Fruit fly (Drosophila melanogaster): ENCODE measurements around the gene Boh2.

The Boh2 gene

DNA sequence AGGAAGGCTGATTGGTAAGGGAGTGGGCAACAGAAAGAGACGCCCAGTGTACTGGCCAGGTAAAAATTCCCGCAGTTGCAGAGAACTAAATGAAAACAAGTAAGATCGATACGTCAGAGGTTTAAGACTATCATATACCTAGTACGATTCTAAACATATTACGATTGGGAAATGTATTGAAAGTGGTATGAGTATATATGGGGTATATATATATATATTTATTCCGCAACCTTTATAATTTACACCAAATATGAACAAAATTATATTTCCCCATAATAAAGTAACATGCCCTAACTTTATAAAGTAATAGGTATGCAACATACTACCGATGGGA, 10.3 kb downstream of the Boh2 start (continued):
- peak; percentile 23; the same call in 1 of the 2 replicates for TF ChIP-seq CG10366 (GFP tag; IDR thresholded peaks at IDR 0.05)
- TF ChIP-seq CG3995 (GFP tag; optimal IDR thresholded peaks at IDR 0.05): no peak
- TF ChIP-seq Ptx1 (GFP tag; IDR thresholded peaks at IDR 0.05): peak; percentile 41
- TF ChIP-seq CG2712 (tag; optimal IDR thresholded peaks at IDR 0.05): peak; percentile 87
- TF ChIP-seq vvl (GFP tag; IDR thresholded peaks at IDR 0.05): no peak
- TF ChIP-seq HLH4C (GFP tag; IDR thresholded peaks at IDR 0.05; ENCODE audit: partially characterized antibody): 0 out of 3 replicates have a peak, but pooled peaks have one; percentile 30
- peak; percentile 38 for TF ChIP-seq CG2875 (GFP tag; optimal IDR thresholded peaks at IDR 0.05)
- no peak for TF ChIP-seq CG16779 (GFP tag; IDR thresholded peaks at IDR 0.05)
- TF ChIP-seq CG15601 (tag; optimal IDR thresholded peaks at IDR 0.05): peak; percentile 46
- TF ChIP-seq row (GFP tag; IDR thresholded peaks at IDR 0.05): peak; percentile 76
- TF ChIP-seq CG16815 (GFP tag; optimal IDR thresholded peaks at IDR 0.05): peak; percentile 76
- TF ChIP-seq peb (GFP tag; IDR thresholded peaks at IDR 0.05): peak; percentile 56; the same call in 1 of the 2 replicates
- peak; percentile 67; the same call in 2 of the 3 replicates for TF ChIP-seq otp (GFP tag; IDR thresholded peaks at IDR 0.05)
- peak; percentile 82 for TF ChIP-seq zen (tag; optimal IDR thresholded peaks at IDR 0.05)
- 0 out of 3 replicates have a peak, but pooled peaks have one; percentile 13 for TF ChIP-seq ci (GFP tag; IDR thresholded peaks at IDR 0.05)
- TF ChIP-seq CG8290 (GFP tag; optimal IDR thresholded peaks at IDR 0.05): peak; percentile 62
- no peak for TF ChIP-seq CG8290 (tag; optimal IDR thresholded peaks at IDR 0.05)
- no peak for TF ChIP-seq Bteb2 (GFP tag; optimal IDR thresholded peaks at IDR 0.05)
- TF ChIP-seq esg (GFP tag; conservative IDR thresholded peaks at IDR 0.05): peak; percentile 29; the same call in 1 of the 2 replicates
- no peak for TF ChIP-seq Hr78 (GFP tag; optimal IDR thresholded peaks at IDR 0.05)
- peak; percentile 42 for TF ChIP-seq CG6254 (GFP tag; optimal IDR thresholded peaks at IDR 0.05)
- peak; percentile 54 for TF ChIP-seq fd96Cb (tag; optimal IDR thresholded peaks at IDR 0.05)
- TF ChIP-seq CG10267 (tag; optimal IDR thresholded peaks at IDR 0.05): peak; percentile 69
- peak; percentile 95 for TF ChIP-seq dmrt11E (tag; optimal IDR thresholded peaks at IDR 0.05)
- peak; percentile 32 for TF ChIP-seq Xbp1 (GFP tag; optimal IDR thresholded peaks at IDR 0.05)
- no peak for TF ChIP-seq inv (GFP tag; IDR thresholded peaks at IDR 0.05; ENCODE audit: partially characterized antibody)
- TF ChIP-seq gcm (GFP tag; optimal IDR thresholded peaks at IDR 0.05): peak; percentile 55
- peak; percentile 59 for TF ChIP-seq CG7839 (tag; optimal IDR thresholded peaks at IDR 0.05)
- peak; percentile 39 for TF ChIP-seq CG30403 (GFP tag; optimal IDR thresholded peaks at IDR 0.05)
- TF ChIP-seq Med (GFP tag): peak; percentile 74
- TF ChIP-seq CG34376 (GFP tag; optimal IDR thresholded peaks at IDR 0.05): no peak
- TF ChIP-seq HLH3B (GFP tag; IDR thresholded peaks at IDR 0.05): 0 out of 2 replicates have a peak, but pooled peaks have one; percentile 34
- peak; percentile 38 for TF ChIP-seq Sox102F (GFP tag; optimal IDR thresholded peaks at IDR 0.05)
- peak; percentile 62 for TF ChIP-seq CG4424 (GFP tag; optimal IDR thresholded peaks at IDR 0.05)
- TF ChIP-seq CG14667 (GFP tag; IDR thresholded peaks at IDR 0.05): 0 out of 2 replicates have a peak, but pooled peaks have one; percentile 11
- TF ChIP-seq kay (GFP tag; optimal IDR thresholded peaks at IDR 0.05): no peak
- TF ChIP-seq her (GFP tag; optimal IDR thresholded peaks at IDR 0.05): no peak
- peak; percentile 59 for TF ChIP-seq CG7271 (tag; optimal IDR thresholded peaks at IDR 0.05)
- no peak for TF ChIP-seq CG18619 (GFP tag; optimal IDR thresholded peaks at IDR 0.05)
- peak; percentile 68 for TF ChIP-seq sens (GFP tag)
- TF ChIP-seq H2.0 (GFP tag; IDR thresholded peaks at IDR 0.05): peak; percentile 29; the same call in 1 of the 2 replicates
- peak; percentile 55 for TF ChIP-seq tio (GFP tag; optimal IDR thresholded peaks at IDR 0.05)
- TF ChIP-seq CG17829 (tag; optimal IDR thresholded peaks at IDR 0.05): peak; percentile 67
- peak; percentile 67 for TF ChIP-seq grau (tag; optimal IDR thresholded peaks at IDR 0.05)
- peak; percentile 84 for TF ChIP-seq CG8924 (tag; optimal IDR thresholded peaks at IDR 0.05)
- peak; percentile 83 for TF ChIP-seq CG10979 (tag; optimal IDR thresholded peaks at IDR 0.05)
- TF ChIP-seq klu (GFP tag; IDR thresholded peaks at IDR 0.05): peak; percentile 8; the same call in 1 of the 2 replicates
- peak; percentile 87 for TF ChIP-seq CG18262 (tag; optimal IDR thresholded peaks at IDR 0.05)
- 0 out of 2 replicates have a peak, but pooled peaks have one; percentile 9 for TF ChIP-seq CG1024 (GFP tag; IDR thresholded peaks at IDR 0.05)
- peak; percentile 55 for TF ChIP-seq CG7556 (GFP tag; optimal IDR thresholded peaks at IDR 0.05)
- no peak for TF ChIP-seq CG9437 (GFP tag; optimal IDR thresholded peaks at IDR 0.05)

All from whole organism, embryonic.